Worm (Caenorhabditis elegans) whole organism, L2 larva: Measurements from ENCODE around the gene Y39D8A.1.

Experiments used
- ZK546.5 ChIP-seq: sonication (generic microtip); optimal IDR thresholded peaks from 2 replicates; lab custom pipeline; 2017; ENCODE audit warnings: missing biosample characterization, missing genetic modification characterization
- ceh-16 ChIP-seq: fragments of 150-350 bp; optimal IDR thresholded peaks from 2 replicates; lab custom pipeline; 2014; ENCODE audit warnings: missing biosample characterization, missing genetic modification characterization
- mab-5 ChIP-seq: fragments of 150-350 bp; optimal IDR thresholded peaks from 2 replicates; lab custom pipeline; 2014; ENCODE audit warnings: missing biosample characterization, missing genetic modification characterization
- nhr-12 ChIP-seq: fragments of 150-350 bp; optimal IDR thresholded peaks from 2 replicates; lab custom pipeline; 2014; ENCODE audit warnings: missing biosample characterization, missing genetic modification characterization
- skn-1 ChIP-seq: sonication (generic microtip); optimal IDR thresholded peaks from 2 replicates; lab custom pipeline; 2017; ENCODE audit warnings: missing biosample characterization, missing genetic modification characterization
- unc-62 ChIP-seq: fragments of 150-350 bp; optimal IDR thresholded peaks from 2 replicates; lab custom pipeline; 2014; ENCODE audit warnings: missing biosample characterization, missing genetic modification reagents, missing genetic modification characterization
- zag-1 ChIP-seq: fragments of 150-350 bp; optimal IDR thresholded peaks from 2 replicates; lab custom pipeline; 2014; ENCODE audit warnings: missing biosample characterization, missing genetic modification characterization

DNA sequence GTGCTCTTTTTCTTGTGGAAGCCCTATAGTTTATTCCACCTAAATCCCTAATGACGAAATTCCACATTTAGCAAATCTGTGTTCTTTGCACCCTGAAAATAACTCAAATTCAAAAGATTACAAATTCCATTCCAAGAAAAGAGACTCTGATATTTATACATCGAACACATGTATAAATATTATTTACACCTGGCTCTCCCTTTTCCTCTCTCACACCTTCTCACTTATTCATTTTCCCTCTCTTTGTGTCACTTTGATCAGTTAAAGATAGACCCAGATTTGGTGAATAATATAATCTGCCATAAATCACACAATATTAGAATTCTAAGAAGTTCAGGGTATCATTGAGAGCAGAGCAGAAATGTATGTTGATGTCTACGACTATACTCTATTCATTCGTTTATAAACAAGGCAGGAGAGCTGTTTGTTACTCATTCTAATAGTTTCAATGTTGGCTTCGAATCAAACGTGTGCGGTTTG lies 26.3 kb upstream of the Y39D8A.1 start, which contains the start of gene nhr-254:
- TF ChIP-seq unc-62 (no peak), nhr-12 (tag; lab: Kevin White, UChicago) (no peak), ceh-16 (tag; lab: Kevin White, UChicago) (no peak), ZK546.5 (tag; lab: Kevin White, UChicago) (no peak), skn-1 (tag; lab: Kevin White, UChicago) (no peak), zag-1 (tag; lab: Kevin White, UChicago) (no peak), mab-5 (tag; lab: Kevin White, UChicago) (no peak)
